Worm (Caenorhabditis elegans): ENCODE measurements around the gene C36B7.5.

ce11 chrX:7057357-7057756 lies 38.9 kb downstream of the C36B7.5 start, which contains the start of gene B0403.5:
- TF ChIP-seq tab-1 (GFP tag; IDR thresholded peaks at IDR 0.05), result no peak
- no peak for TF ChIP-seq ref-1 (GFP tag; conservative IDR thresholded peaks at IDR 0.05)
- TF ChIP-seq T22C8.4 (GFP tag; IDR thresholded peaks at IDR 0.05), result no peak
- TF ChIP-seq klf-2 (GFP tag; conservative IDR thresholded peaks at IDR 0.05), result no peak
- no peak for TF ChIP-seq cog-1 (tag; optimal IDR thresholded peaks at IDR 0.05)
- no peak for TF ChIP-seq ztf-23 (GFP tag; IDR thresholded peaks at IDR 0.05)
- no peak for TF ChIP-seq ztf-29 (GFP tag; IDR thresholded peaks at IDR 0.05)
- no peak for TF ChIP-seq flt-1 (GFP tag; IDR thresholded peaks at IDR 0.05)

Measured in whole organism, midembryonic.